Fruit fly (Drosophila melanogaster) whole organism, embryonic: Measurements from ENCODE around the gene CG12948.

Experiments used
- Adf1 ChIP-seq: fragments of 200-800 bp; sonication (Bioruptor generic); IDR thresholded peaks from 2 replicates; pipeline ENCODE4 v1.3.6; 2022; ENCODE audit warnings: missing biosample characterization, missing genetic modification characterization
- CG12104 ChIP-seq: fragments of 200-800 bp; sonication (Bioruptor generic); optimal IDR thresholded peaks from 3 replicates; lab custom pipeline; 2016; ENCODE audit warnings: missing biosample characterization, missing genetic modification characterization
- CG16813 ChIP-seq: fragments of 200-800 bp; sonication (Bioruptor generic); IDR thresholded peaks from 3 replicates; pipeline ENCODE4 v1.3.6; 2022; ENCODE audit warnings: missing biosample characterization, missing genetic modification characterization; ENCODE audit not compliant: partially characterized antibody
- CG17568 ChIP-seq: fragments of 200-800 bp; sonication (Bioruptor generic); optimal IDR thresholded peaks from 2 replicates; lab custom pipeline; 2018; ENCODE audit warnings: missing biosample characterization, mild to moderate bottlenecking, missing genetic modification characterization, moderate library complexity
- CG17829 ChIP-seq: fragments of 200-800 bp; optimal IDR thresholded peaks from 2 replicates; lab custom pipeline; 2019; ENCODE audit warnings: missing biosample characterization, mild to moderate bottlenecking, missing genetic modification characterization, moderate library complexity
- CG18262 ChIP-seq: fragments of 200-800 bp; optimal IDR thresholded peaks from 3 replicates; lab custom pipeline; 2019; ENCODE audit warnings: missing biosample characterization, mild to moderate bottlenecking, missing genetic modification characterization, moderate library complexity
- CG18599 ChIP-seq: fragments of 200-800 bp; sonication (Bioruptor generic); optimal IDR thresholded peaks from 3 replicates; lab custom pipeline; 2017; ENCODE audit warnings: missing biosample characterization, missing genetic modification characterization, mild to moderate bottlenecking, moderate library complexity, missing genetic modification reagents
- CG2129 ChIP-seq: fragments of 200-800 bp; sonication (Bioruptor generic); IDR thresholded peaks from 2 replicates; pipeline ENCODE4 v1.3.6; 2022; ENCODE audit warnings: missing biosample characterization, missing genetic modification characterization; ENCODE audit not compliant: partially characterized antibody
- CG2712 ChIP-seq: fragments of 200-800 bp; optimal IDR thresholded peaks from 3 replicates; lab custom pipeline; 2019; ENCODE audit warnings: missing biosample characterization, mild to moderate bottlenecking, missing genetic modification characterization, moderate library complexity
- CG34224 ChIP-seq: fragments of 200-800 bp; sonication (Bioruptor generic); IDR thresholded peaks from 3 replicates; pipeline ENCODE4 v1.3.6; 2022; ENCODE audit warnings: missing biosample characterization, missing genetic modification characterization; ENCODE audit not compliant: partially characterized antibody
- CG34422 ChIP-seq: fragments of 200-800 bp; sonication (Bioruptor generic); IDR thresholded peaks from 3 replicates; pipeline ENCODE4 v1.3.6; 2022; ENCODE audit warnings: missing biosample characterization, missing genetic modification characterization
- CG3995 ChIP-seq: fragments of 200-800 bp; sonication (Bioruptor generic); optimal IDR thresholded peaks from 3 replicates; lab custom pipeline; 2016; ENCODE audit warnings: missing biosample characterization, missing genetic modification characterization
- CG4617 ChIP-seq: fragments of 200-800 bp; sonication (Bioruptor generic); optimal IDR thresholded peaks from 3 replicates; lab custom pipeline; 2016; ENCODE audit warnings: missing biosample characterization, missing genetic modification characterization, borderline replicate concordance
- CG6254 ChIP-seq: fragments of 200-800 bp; sonication (Bioruptor generic); optimal IDR thresholded peaks from 3 replicates; lab custom pipeline; 2017; ENCODE audit warnings: mild to moderate bottlenecking, missing biosample characterization, missing genetic modification reagents, missing genetic modification characterization
- CG9817 ChIP-seq: fragments of 200-800 bp; sonication (Bioruptor generic); optimal IDR thresholded peaks from 2 replicates; lab custom pipeline; 2018; ENCODE audit warnings: missing biosample characterization, mild to moderate bottlenecking, missing genetic modification characterization, moderate library complexity
- D ChIP-seq, 2 experiments: fragments of 200-800 bp in 1 of 2; fragments of >200 bp in 1 of 2; sonication (Bioruptor generic) in 1 of 2; optimal IDR thresholded peaks; 2 replicates in 1 of 2; 3 replicates in 1 of 2; lab custom pipeline; 2017; ENCODE audit warnings: mild to moderate bottlenecking in 1 of 2, missing biosample characterization in 1 of 2, missing genetic modification characterization in 1 of 2, missing genetic modification reagents in 1 of 2
- Ets65A ChIP-seq: fragments of 200-800 bp; sonication (Bioruptor generic); peaks from one replicate; lab custom pipeline; 2016; ENCODE audit warnings: missing biosample characterization, missing genetic modification characterization
- H2.0 ChIP-seq: fragments of 200-800 bp; sonication (Bioruptor generic); IDR thresholded peaks from 2 replicates; pipeline ENCODE4 v1.3.6; 2022; ENCODE audit warnings: missing biosample characterization, missing genetic modification characterization
- HmgZ ChIP-seq: fragments of 200-800 bp; sonication (Bioruptor generic); optimal IDR thresholded peaks from 2 replicates; lab custom pipeline; 2018; ENCODE audit warnings: missing biosample characterization, mild to moderate bottlenecking, missing genetic modification characterization
- Hr78 ChIP-seq, 2 experiments: fragments of 200-800 bp in 1 of 2; fragments of >200 bp in 1 of 2; sonication (Bioruptor generic) in 1 of 2; optimal IDR thresholded peaks; 2 replicates each; lab custom pipeline; 2017 to 2019; ENCODE audit warnings: missing biosample characterization in 2 of 2, missing genetic modification characterization in 2 of 2, mild to moderate bottlenecking in 1 of 2, moderate library complexity in 1 of 2
- MESR4 ChIP-seq: fragments of 200-800 bp; sonication (Bioruptor generic); optimal IDR thresholded peaks from 2 replicates; lab custom pipeline; 2018; ENCODE audit warnings: missing biosample characterization, mild to moderate bottlenecking, missing genetic modification characterization, moderate library complexity
- MTF-1 ChIP-seq: fragments of 200-800 bp; sonication (Bioruptor generic); optimal IDR thresholded peaks from 2 replicates; lab custom pipeline; 2018; ENCODE audit warnings: missing biosample characterization, mild to moderate bottlenecking, missing genetic modification characterization, borderline replicate concordance
- Med ChIP-seq: fragments of 200-800 bp; sonication (Bioruptor generic); peaks from one replicate; lab custom pipeline; 2016; ENCODE audit warnings: missing biosample characterization, missing genetic modification characterization, mild to moderate bottlenecking, inconsistent platforms, moderate library complexity
- Nf-YC ChIP-seq: fragments of 200-800 bp; optimal IDR thresholded peaks from 3 replicates; lab custom pipeline; 2019; ENCODE audit warnings: missing biosample characterization, mild to moderate bottlenecking, missing genetic modification characterization, moderate library complexity
- Optix ChIP-seq: fragments of 200-800 bp; sonication (Bioruptor generic); IDR thresholded peaks from 3 replicates; pipeline ENCODE4 v1.3.6; 2022; ENCODE audit warnings: missing biosample characterization, missing genetic modification characterization
- Scr ChIP-seq: fragments of 200-800 bp; sonication (Bioruptor generic); IDR thresholded peaks from 2 replicates; pipeline ENCODE4 v1.3.6; 2022; ENCODE audit warnings: missing biosample characterization, missing genetic modification characterization; ENCODE audit not compliant: partially characterized antibody
- Xbp1 ChIP-seq: fragments of 200-800 bp; sonication (Bioruptor generic); optimal IDR thresholded peaks from 3 replicates; lab custom pipeline; 2016; ENCODE audit warnings: missing biosample characterization, mild to moderate bottlenecking, missing genetic modification characterization
- al ChIP-seq: fragments of 200-800 bp; sonication (Bioruptor generic); IDR thresholded peaks from 2 replicates; pipeline ENCODE4 v1.3.6; 2022; ENCODE audit warnings: missing biosample characterization, missing genetic modification characterization
- bbx ChIP-seq: fragments of 200-800 bp; sonication (Bioruptor generic); IDR thresholded peaks from 2 replicates; pipeline ENCODE4 v1.3.6; 2022; ENCODE audit warnings: missing biosample characterization, missing genetic modification characterization; ENCODE audit not compliant: partially characterized antibody
- bowl ChIP-seq: fragments of 200-800 bp; sonication (Bioruptor generic); IDR thresholded peaks from 2 replicates; pipeline ENCODE4 v1.3.6; 2022; ENCODE audit warnings: missing biosample characterization, missing genetic modification characterization
- cas ChIP-seq: fragments of 200-800 bp; sonication (Bioruptor generic); IDR thresholded peaks from 2 replicates; pipeline ENCODE4 v1.3.6; 2022; ENCODE audit warnings: missing biosample characterization, missing genetic modification characterization
- chinmo ChIP-seq: fragments of 200-800 bp; sonication (Bioruptor generic); IDR thresholded peaks from 4 replicates; pipeline ENCODE4 v1.3.6; 2022; ENCODE audit warnings: missing biosample characterization, missing genetic modification characterization; ENCODE audit not compliant: partially characterized antibody
- dati ChIP-seq: fragments of 200-800 bp; sonication (Bioruptor generic); IDR thresholded peaks from 2 replicates; pipeline ENCODE4 v1.3.6; 2022; ENCODE audit warnings: missing biosample characterization, missing genetic modification characterization
- inv ChIP-seq: fragments of 200-800 bp; sonication (Bioruptor generic); IDR thresholded peaks from 2 replicates; pipeline ENCODE4 v1.3.6; 2022; ENCODE audit warnings: missing biosample characterization, missing genetic modification characterization; ENCODE audit not compliant: partially characterized antibody
- lbe ChIP-seq: fragments of 200-800 bp; sonication (Bioruptor generic); optimal IDR thresholded peaks from 2 replicates; lab custom pipeline; 2016; ENCODE audit warnings: missing biosample characterization, mild to moderate bottlenecking, missing genetic modification characterization
- lmd ChIP-seq: fragments of 200-800 bp; sonication (Bioruptor generic); IDR thresholded peaks from 2 replicates; pipeline ENCODE4 v1.3.6; 2022; ENCODE audit warnings: missing biosample characterization, missing genetic modification characterization
- maf-S ChIP-seq: fragments of 200-800 bp; sonication (Bioruptor generic); optimal IDR thresholded peaks from 2 replicates; lab custom pipeline; 2016; ENCODE audit warnings: missing biosample characterization, missing genetic modification characterization
- nerfin-2 ChIP-seq: fragments of 200-800 bp; sonication (Bioruptor generic); IDR thresholded peaks from 2 replicates; pipeline ENCODE4 v1.3.6; 2022; ENCODE audit warnings: missing biosample characterization, missing genetic modification characterization; ENCODE audit not compliant: partially characterized antibody
- onecut ChIP-seq: fragments of 200-800 bp; sonication (Bioruptor generic); IDR thresholded peaks from 2 replicates; pipeline ENCODE4 v1.3.6; 2022; ENCODE audit warnings: missing biosample characterization, missing genetic modification characterization
- phol ChIP-seq: fragments of 200-800 bp; sonication (Bioruptor generic); optimal IDR thresholded peaks from 3 replicates; lab custom pipeline; 2018; ENCODE audit warnings: missing biosample characterization, mild to moderate bottlenecking, missing genetic modification characterization, moderate library complexity
- sens ChIP-seq: fragments of 200-800 bp; sonication (Bioruptor generic); peaks from one replicate; lab custom pipeline; 2016; ENCODE audit warnings: missing biosample characterization, missing genetic modification characterization
- sna ChIP-seq: fragments of 200-800 bp; sonication (Bioruptor generic); IDR thresholded peaks from 2 replicates; pipeline ENCODE4 v1.3.6; 2022; ENCODE audit warnings: missing biosample characterization, missing genetic modification characterization; ENCODE audit not compliant: partially characterized antibody
- sug ChIP-seq: fragments of 200-800 bp; optimal IDR thresholded peaks from 2 replicates; lab custom pipeline; 2019; ENCODE audit warnings: missing biosample characterization, mild to moderate bottlenecking, missing genetic modification characterization, moderate library complexity
- trem ChIP-seq: fragments of 200-800 bp; optimal IDR thresholded peaks from 3 replicates; lab custom pipeline; 2019; ENCODE audit warnings: missing biosample characterization, mild to moderate bottlenecking, missing genetic modification characterization, moderate library complexity
- usp ChIP-seq: fragments of >200 bp; optimal IDR thresholded peaks from 2 replicates; lab custom pipeline; 2017; ENCODE audit warnings: missing biosample characterization, missing genetic modification characterization
- zen2 ChIP-seq: fragments of 200-800 bp; sonication (Bioruptor generic); IDR thresholded peaks from 3 replicates; pipeline ENCODE4 v1.3.6; 2022; ENCODE audit warnings: missing biosample characterization, missing genetic modification characterization; ENCODE audit not compliant: partially characterized antibody

CG12948 gene

dm6 chr3R:9743995-9744394 is 3.5 kb downstream of the CG12948 start:
- TF ChIP-seq MTF-1 (GFP tag; lab: Kevin White, UChicago) (no peak), Optix (GFP tag; lab: Robert Waterston, UW) (no peak), CG12104 (GFP tag; lab: Kevin White, UChicago) (no peak), Scr (GFP tag; lab: Robert Waterston, UW) (no peak), cas (GFP tag; lab: Robert Waterston, UW) (no peak), lbe (no peak), Adf1 (GFP tag; lab: Robert Waterston, UW) (no peak), CG34422 (0 out of 3 replicates have a peak, but pooled peaks have one; percentile 33), H2.0 (GFP tag; lab: Robert Waterston, UW) (no peak), Ets65A (GFP tag; lab: Kevin White, UChicago) (peak; percentile 55), phol (no peak), onecut (GFP tag; lab: Robert Waterston, UW) (no peak), CG18599 (GFP tag; lab: Kevin White, UChicago) (no peak), Nf-YC (tag; lab: Kevin White, UChicago) (no peak), sna (no peak)
- TF ChIP-seq, all 482 proteins: peak for 2

dm6 chr3R:9743217-9743616 is 4.3 kb downstream of the CG12948 start, which contains the start of gene CG31415:
TSS of gene CG31415 (plus strand) at chr3R:9743517.
- TF ChIP-seq maf-S (GFP tag; lab: Kevin White, UChicago) (no peak), CG17568 (GFP tag; lab: Kevin White, UChicago) (no peak), Med (GFP tag; lab: Kevin White, UChicago) (peak; percentile 22), sens (GFP tag; lab: Kevin White, UChicago) (peak; percentile 62)

- TF ChIP-seq CG17829 (tag; lab: Kevin White, UChicago) (peak; percentile 24), sug (tag; lab: Kevin White, UChicago) (peak; percentile 10), CG2129 (GFP tag; lab: Robert Waterston, UW) (peak; percentile 81), inv (GFP tag; lab: Robert Waterston, UW) (peak; percentile 86), CG3995 (peak; percentile 95), CG16813 (GFP tag; lab: Robert Waterston, UW) (peak; percentile 92), CG34224 (GFP tag; lab: Robert Waterston, UW) (peak; percentile 88), trem (peak; percentile 67), CG4617 (peak; percentile 77), Xbp1 (peak; percentile 6), CG2712 (tag; lab: Kevin White, UChicago) (peak; percentile 42), al (GFP tag; lab: Robert Waterston, UW) (0 out of 2 replicates have a peak, but pooled peaks have one; percentile 6), HmgZ (tag; lab: Kevin White, UChicago) (peak; percentile 21), chinmo (peak; percentile 61; the same call in 1 of the 4 replicates), CG18262 (tag; lab: Kevin White, UChicago) (peak; percentile 17), nerfin-2 (GFP tag; lab: Robert Waterston, UW) (peak; percentile 69), lmd (no peak), D (optimal IDR thresholded peaks at IDR 0.05; lab: Kevin White, UChicago) (no peak), D (GFP tag; optimal IDR thresholded peaks at IDR 0.05; lab: Kevin White, UChicago) (peak; percentile 16), bowl (GFP tag; lab: Robert Waterston, UW) (no peak), bbx (peak; percentile 88), dati (GFP tag; lab: Robert Waterston, UW) (no peak), usp (GFP tag; lab: Kevin White, UChicago) (no peak), MESR4 (GFP tag; lab: Kevin White, UChicago) (peak; percentile 75), CG6254 (GFP tag; lab: Kevin White, UChicago) (no peak), zen2 (peak; percentile 85), Hr78 (GFP tag; optimal IDR thresholded peaks at IDR 0.05; lab: Kevin White, UChicago) (no peak), CG9817 (tag; lab: Kevin White, UChicago) (no peak), CG18599 (GFP tag; lab: Kevin White, UChicago) (no peak)
These were observed 6.8 kb downstream of the CG12948 start, which contains the start of gene Pnn for dm6 chr3R:9740713-9741112. TSS of gene Pnn (plus strand) at chr3R:9740899.
